Worm (Caenorhabditis elegans) whole organism, L4 larva: ENCODE measurements around the gene srt-64.

ENCODE experiments used
- F10B5.3 ChIP-seq: sonication (generic microtip); optimal IDR thresholded peaks from 2 replicates; lab custom pipeline; 2016; ENCODE audit warnings: mild to moderate bottlenecking, missing genetic modification characterization, missing compliant biosample characterization
- Y105C5A.15 ChIP-seq: fragments of 200-800 bp; sonication (Bioruptor generic); IDR thresholded peaks from 2 replicates; pipeline ENCODE4 v1.3.6; 2022; ENCODE audit warnings: missing genetic modification characterization, missing compliant biosample characterization
- aha-1 ChIP-seq: fragments of 150-350 bp; peaks from one replicate; lab custom pipeline; 2014; ENCODE audit warnings: missing biosample characterization, missing genetic modification characterization
- ama-1 ChIP-seq: fragments of 150-350 bp; optimal IDR thresholded peaks from 2 replicates; lab custom pipeline; 2014; ENCODE audit warnings: inconsistent platforms, mixed read lengths
- fkh-10 ChIP-seq: fragments of 150-350 bp; optimal IDR thresholded peaks from 2 replicates; lab custom pipeline; 2014; ENCODE audit warnings: missing biosample characterization, missing genetic modification reagents, missing genetic modification characterization
- hlh-30 ChIP-seq: sonication (generic microtip); optimal IDR thresholded peaks from 2 replicates; lab custom pipeline; 2017; ENCODE audit warnings: antibody characterized with exemption, mild to moderate bottlenecking, missing genetic modification characterization, missing compliant biosample characterization; ENCODE audit not compliant: insufficient read depth
- lin-15B ChIP-seq: fragments of 150-350 bp; sonication (generic microtip); optimal IDR thresholded peaks from 3 replicates; lab custom pipeline; 2014; ENCODE audit warnings: missing biosample characterization, missing genetic modification characterization
- lsy-2 ChIP-seq, 2 experiments: fragments of 150-350 bp in 1 of 2; sonication (generic microtip) in 1 of 2; optimal IDR thresholded peaks; 2 replicates each; lab custom pipeline; 2014 to 2017; ENCODE audit warnings: missing biosample characterization in 2 of 2, missing genetic modification characterization in 2 of 2
- madf-5 ChIP-seq, 2 experiments: fragments of 200-800 bp; sonication (Bioruptor generic); IDR thresholded peaks; 2 replicates each; pipeline ENCODE4 v1.3.6; 2022; ENCODE audit warnings: missing compliant biosample characterization in 2 of 2, missing genetic modification characterization in 2 of 2
- nhr-25 ChIP-seq: sonication (generic microtip); optimal IDR thresholded peaks from 2 replicates; lab custom pipeline; 2017; ENCODE audit warnings: missing genetic modification characterization, mild to moderate bottlenecking, missing compliant biosample characterization, antibody characterized with exemption, moderate library complexity, borderline replicate concordance; ENCODE audit not compliant: insufficient read depth
- snpc-4 ChIP-seq: fragments of 150-350 bp; optimal IDR thresholded peaks from 2 replicates; lab custom pipeline; 2014; ENCODE audit warnings: missing biosample characterization, missing genetic modification characterization

- TF ChIP-seq madf-5 (GFP tag; IDR thresholded peaks at IDR 0.05; lab: Robert Waterston, UW): no peak
- TF ChIP-seq fkh-10 (GFP tag; lab: Kevin White, UChicago): no peak
- TF ChIP-seq Y105C5A.15: no peak
- TF ChIP-seq F10B5.3 (tag; lab: Kevin White, UChicago): no peak
- TF ChIP-seq hlh-30 (tag; lab: Kevin White, UChicago): no peak
- no peak for TF ChIP-seq aha-1 (tag; lab: Kevin White, UChicago)
- TF ChIP-seq nhr-25 (tag; lab: Kevin White, UChicago): no peak
- no peak for TF ChIP-seq lsy-2 (tag; optimal IDR thresholded peaks at IDR 0.05; lab: Kevin White, UChicago)
- no peak for TF ChIP-seq lin-15B (tag; lab: Kevin White, UChicago)
- no peak for TF ChIP-seq snpc-4 (tag; lab: Kevin White, UChicago)
- no peak for TF ChIP-seq ama-1 (lab: Kevin White, UChicago)
Observed at ce11 chrV:5132441-5132840, 37.0 kb downstream of the srt-64 start, which contains the start of gene F14F9.4.
